Worm (Caenorhabditis elegans) whole organism, late embryonic: Measurements from ENCODE around the gene cwf-19L2.

Experiments
- F13H6.1 ChIP-seq: sonication (generic microtip); optimal IDR thresholded peaks from 2 replicates; lab custom pipeline; 2016; ENCODE audit warnings: missing genetic modification characterization, missing compliant biosample characterization
- nhr-11 ChIP-seq: fragments of 150-350 bp; optimal IDR thresholded peaks from 2 replicates; lab custom pipeline; 2014; ENCODE audit warnings: missing biosample characterization, missing genetic modification characterization
- pag-3 ChIP-seq: sonication (generic microtip); optimal IDR thresholded peaks from 2 replicates; lab custom pipeline; 2016; ENCODE audit warnings: missing compliant biosample characterization, missing genetic modification characterization, borderline replicate concordance
- pha-4 ChIP-seq: fragments of 150-350 bp; optimal IDR thresholded peaks from 2 replicates; lab custom pipeline; 2018; ENCODE audit warnings: missing biosample characterization, missing genetic modification reagents, missing genetic modification characterization
- pqm-1 ChIP-seq: sonication (generic microtip); optimal IDR thresholded peaks from 2 replicates; lab custom pipeline; 2016; ENCODE audit warnings: missing genetic modification characterization, missing compliant biosample characterization
- sox-4 ChIP-seq: sonication (generic microtip); optimal IDR thresholded peaks from 2 replicates; lab custom pipeline; 2017; ENCODE audit warnings: mild to moderate bottlenecking, missing genetic modification characterization, inconsistent platforms, missing compliant biosample characterization

DNA sequence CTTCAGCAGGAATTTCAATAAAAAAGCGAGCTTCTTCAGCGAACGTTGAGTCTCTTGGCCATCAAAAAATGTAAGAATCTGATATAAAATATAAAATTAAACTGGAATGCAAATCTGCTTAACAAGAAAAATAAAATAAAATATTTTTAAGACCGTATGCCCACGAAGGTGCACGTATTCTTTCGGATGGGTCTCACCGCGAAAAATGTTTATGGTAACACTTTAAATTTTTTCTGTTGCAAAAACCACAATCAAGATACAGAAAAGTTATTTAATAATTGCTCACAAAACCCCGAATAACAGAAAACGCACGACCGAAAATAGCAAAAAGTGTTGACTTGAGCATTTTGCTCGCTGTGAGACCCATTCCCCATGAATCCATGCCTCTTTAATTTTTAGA, 45.7 kb downstream of the cwf-19L2 start:
- TF ChIP-seq nhr-11 (tag; lab: Kevin White, UChicago) (no peak), sox-4 (tag; lab: Kevin White, UChicago) (no peak), F13H6.1 (tag; lab: Kevin White, UChicago) (no peak), pqm-1 (tag; lab: Kevin White, UChicago) (no peak), pag-3 (no peak), pha-4 (tag; lab: Kevin White, UChicago) (no peak)
